Worm (Caenorhabditis elegans) whole organism, late embryonic: ENCODE results near the gene dpm-3.

Experiments
- C08G9.2 ChIP-seq: sonication (generic microtip); optimal IDR thresholded peaks from 2 replicates; lab custom pipeline; 2016; ENCODE audit warnings: mild to moderate bottlenecking, missing genetic modification characterization, moderate library complexity, missing compliant biosample characterization
- C38D4.7 ChIP-seq: fragments of 200-800 bp; sonication (Bioruptor generic); optimal IDR thresholded peaks from 2 replicates; lab custom pipeline; 2018; ENCODE audit warnings: mild to moderate bottlenecking, missing genetic modification characterization, moderate library complexity, missing compliant biosample characterization
- F13H6.1 ChIP-seq: sonication (generic microtip); optimal IDR thresholded peaks from 2 replicates; lab custom pipeline; 2016; ENCODE audit warnings: missing genetic modification characterization, missing compliant biosample characterization
- K02D7.2 ChIP-seq: sonication (generic microtip); optimal IDR thresholded peaks from 2 replicates; lab custom pipeline; 2017; ENCODE audit warnings: mild to moderate bottlenecking, missing genetic modification characterization, missing compliant biosample characterization
- T23F11.4 ChIP-seq: fragments of 200-800 bp; sonication (Bioruptor generic); optimal IDR thresholded peaks from 2 replicates; lab custom pipeline; 2018; ENCODE audit warnings: mild to moderate bottlenecking, missing genetic modification characterization, missing compliant biosample characterization
- Y22D7AL.16 ChIP-seq: sonication (generic microtip); optimal IDR thresholded peaks from 2 replicates; lab custom pipeline; 2016; ENCODE audit warnings: missing genetic modification characterization, missing compliant biosample characterization
- ceh-2 ChIP-seq: sonication (generic microtip); optimal IDR thresholded peaks from 2 replicates; lab custom pipeline; 2016; ENCODE audit warnings: missing genotype, missing genetic modification characterization, missing compliant biosample characterization
- ceh-22 ChIP-seq: sonication (generic microtip); optimal IDR thresholded peaks from 2 replicates; lab custom pipeline; 2017; ENCODE audit warnings: missing biosample characterization, missing genetic modification characterization
- ceh-24 ChIP-seq: sonication (generic microtip); optimal IDR thresholded peaks from 2 replicates; lab custom pipeline; 2016; ENCODE audit warnings: mild to moderate bottlenecking, missing genetic modification characterization, missing compliant biosample characterization
- ceh-30 ChIP-seq: fragments of 150-350 bp; optimal IDR thresholded peaks from 2 replicates; lab custom pipeline; 2014; ENCODE audit warnings: missing biosample characterization, missing genetic modification characterization
- ceh-31 ChIP-seq: sonication (generic microtip); optimal IDR thresholded peaks from 2 replicates; lab custom pipeline; 2016; ENCODE audit warnings: missing genetic modification characterization, missing compliant biosample characterization
- ceh-45 ChIP-seq: fragments of 200-800 bp; sonication (Bioruptor generic); IDR thresholded peaks from 2 replicates; pipeline ENCODE4 v1.3.6; 2022; ENCODE audit warnings: missing genetic modification reagents, missing genetic modification characterization, missing compliant biosample characterization
- ceh-48 ChIP-seq: sonication (generic microtip); optimal IDR thresholded peaks from 2 replicates; lab custom pipeline; 2016; ENCODE audit warnings: missing genetic modification characterization, inconsistent platforms, missing compliant biosample characterization
- ceh-6 ChIP-seq: fragments of 200-800 bp; sonication (Bioruptor generic); optimal IDR thresholded peaks from 2 replicates; lab custom pipeline; 2018; ENCODE audit warnings: mild to moderate bottlenecking, missing genetic modification characterization, missing compliant biosample characterization
- ceh-9 ChIP-seq: sonication (generic microtip); optimal IDR thresholded peaks from 2 replicates; lab custom pipeline; 2016; ENCODE audit warnings: mild to moderate bottlenecking, missing genetic modification characterization, inconsistent platforms, missing compliant biosample characterization
- dve-1 ChIP-seq: sonication (generic microtip); optimal IDR thresholded peaks from 2 replicates; lab custom pipeline; 2017; ENCODE audit warnings: antibody characterized with exemption, mild to moderate bottlenecking, missing genetic modification characterization, missing compliant biosample characterization
- elt-2 ChIP-seq: sonication (generic microtip); optimal IDR thresholded peaks from 2 replicates; lab custom pipeline; 2016; ENCODE audit warnings: missing genetic modification reagents, missing genetic modification characterization, missing compliant biosample characterization
- eyg-1 ChIP-seq: sonication (generic microtip); optimal IDR thresholded peaks from 2 replicates; lab custom pipeline; 2016; ENCODE audit warnings: missing genotype, missing genetic modification characterization, missing compliant biosample characterization
- fkh-10 ChIP-seq: fragments of 150-350 bp; optimal IDR thresholded peaks from 2 replicates; lab custom pipeline; 2014; ENCODE audit warnings: missing biosample characterization, missing genetic modification reagents, missing genetic modification characterization
- fkh-6 ChIP-seq: sonication (generic microtip); optimal IDR thresholded peaks from 2 replicates; lab custom pipeline; 2016; ENCODE audit warnings: missing genetic modification characterization, missing compliant biosample characterization
- gmeb-2 ChIP-seq: sonication (generic microtip); optimal IDR thresholded peaks from 2 replicates; lab custom pipeline; 2016; ENCODE audit warnings: missing genetic modification characterization, inconsistent platforms, missing compliant biosample characterization
- hlh-13 ChIP-seq: fragments of 200-800 bp; sonication (Bioruptor generic); optimal IDR thresholded peaks from 2 replicates; lab custom pipeline; 2018; ENCODE audit warnings: mild to moderate bottlenecking, missing genetic modification characterization, missing compliant biosample characterization
- hlh-6 ChIP-seq: sonication (generic microtip); optimal IDR thresholded peaks from 2 replicates; lab custom pipeline; 2016; ENCODE audit warnings: missing genotype, missing genetic modification characterization, missing compliant biosample characterization
- hlh-8 ChIP-seq: sonication (generic microtip); optimal IDR thresholded peaks from 2 replicates; lab custom pipeline; 2016; ENCODE audit warnings: missing genotype, missing genetic modification characterization, missing compliant biosample characterization
- madf-2 ChIP-seq: sonication (generic microtip); optimal IDR thresholded peaks from 2 replicates; lab custom pipeline; 2017; ENCODE audit warnings: missing genetic modification characterization, missing compliant biosample characterization
- mec-3 ChIP-seq: sonication (generic microtip); optimal IDR thresholded peaks from 2 replicates; lab custom pipeline; 2016; ENCODE audit warnings: borderline replicate concordance, missing genetic modification characterization, missing compliant biosample characterization
- nfya-1 ChIP-seq: sonication (generic microtip); optimal IDR thresholded peaks from 2 replicates; lab custom pipeline; 2017; ENCODE audit warnings: missing genetic modification characterization, mild to moderate bottlenecking, missing compliant biosample characterization, antibody characterized with exemption, moderate library complexity
- nhr-232 ChIP-seq: sonication (generic microtip); optimal IDR thresholded peaks from 2 replicates; lab custom pipeline; 2016; ENCODE audit warnings: missing genetic modification characterization, missing compliant biosample characterization
- npax-4 ChIP-seq: sonication (generic microtip); optimal IDR thresholded peaks from 2 replicates; lab custom pipeline; 2016; ENCODE audit warnings: missing genetic modification characterization, missing compliant biosample characterization
- odd-2 ChIP-seq: sonication (generic microtip); optimal IDR thresholded peaks from 2 replicates; lab custom pipeline; 2017; ENCODE audit warnings: antibody characterized with exemption, mild to moderate bottlenecking, missing genetic modification characterization, missing compliant biosample characterization
- pax-1 ChIP-seq: fragments of 150-350 bp; optimal IDR thresholded peaks from 2 replicates; lab custom pipeline; 2014; ENCODE audit warnings: missing biosample characterization, missing genetic modification characterization
- pha-2 ChIP-seq: sonication (generic microtip); optimal IDR thresholded peaks from 2 replicates; lab custom pipeline; 2017; ENCODE audit warnings: mild to moderate bottlenecking, missing genetic modification characterization, missing compliant biosample characterization
- pros-1 ChIP-seq: fragments of 150-350 bp; optimal IDR thresholded peaks from 2 replicates; lab custom pipeline; 2014; ENCODE audit warnings: missing biosample characterization, missing genetic modification reagents, missing genetic modification characterization
- ref-2 ChIP-seq: sonication (generic microtip); optimal IDR thresholded peaks from 2 replicates; lab custom pipeline; 2016; ENCODE audit warnings: missing genetic modification characterization, missing compliant biosample characterization
- rnt-1 ChIP-seq: sonication (generic microtip); optimal IDR thresholded peaks from 2 replicates; lab custom pipeline; 2016; ENCODE audit warnings: missing genetic modification characterization, missing compliant biosample characterization
- sdc-2 ChIP-seq: sonication (generic microtip); optimal IDR thresholded peaks from 2 replicates; lab custom pipeline; 2016; ENCODE audit warnings: missing genotype, missing genetic modification characterization, missing compliant biosample characterization
- sox-2 ChIP-seq: fragments of 200-800 bp; sonication (Bioruptor generic); IDR thresholded peaks from 2 replicates; pipeline ENCODE4 v1.3.6; 2022; ENCODE audit warnings: missing genetic modification reagents, missing genetic modification characterization, missing compliant biosample characterization
- syd-9 ChIP-seq: sonication (generic microtip); optimal IDR thresholded peaks from 2 replicates; lab custom pipeline; 2016; ENCODE audit warnings: mild to moderate bottlenecking, missing genetic modification characterization, moderate library complexity, missing compliant biosample characterization
- tbx-2 ChIP-seq: sonication (generic microtip); optimal IDR thresholded peaks from 2 replicates; lab custom pipeline; 2016; ENCODE audit warnings: missing genetic modification characterization, missing compliant biosample characterization
- tbx-7 ChIP-seq: sonication (generic microtip); optimal IDR thresholded peaks from 2 replicates; lab custom pipeline; 2016; ENCODE audit warnings: missing genotype, missing genetic modification characterization, missing compliant biosample characterization
- unc-42 ChIP-seq: sonication (generic microtip); optimal IDR thresholded peaks from 2 replicates; lab custom pipeline; 2016; ENCODE audit warnings: missing genotype, missing genetic modification characterization, missing compliant biosample characterization
- ztf-16 ChIP-seq: sonication (generic microtip); optimal IDR thresholded peaks from 2 replicates; lab custom pipeline; 2017; ENCODE audit warnings: missing genetic modification characterization, missing compliant biosample characterization

The dpm-3 gene

DNA sequence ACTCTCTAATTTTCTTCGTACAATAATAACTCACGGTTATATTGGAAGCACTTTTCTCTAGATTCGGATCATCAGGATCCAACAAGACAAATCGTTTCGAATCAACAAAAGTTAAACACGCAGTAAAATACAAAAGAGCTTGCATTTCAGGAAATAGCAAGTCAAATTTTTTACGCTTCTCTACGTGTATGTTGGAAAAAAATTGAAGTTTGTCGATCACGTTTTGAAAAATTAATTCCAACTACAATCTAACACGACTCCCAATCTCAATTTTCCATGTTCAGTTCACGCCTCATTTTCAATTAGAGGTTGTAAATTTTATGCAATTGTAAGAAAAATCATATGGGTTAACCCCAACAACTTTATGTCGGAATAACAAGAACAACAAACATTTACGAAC is 1.4 kb upstream of the dpm-3 start, which contains the start of gene spe-45:
spe-45 (minus strand) TSS at position 145 of the 400 bp plus-strand sequence.
- TF ChIP-seq gmeb-2 (tag; lab: Kevin White, UChicago) (no peak), ceh-45 (GFP tag; lab: Robert Waterston, UW) (no peak), syd-9 (no peak), unc-42 (tag; lab: Kevin White, UChicago) (no peak), tbx-7 (tag; lab: Kevin White, UChicago) (no peak), ceh-9 (tag; lab: Kevin White, UChicago) (no peak), nhr-232 (no peak), K02D7.2 (no peak), ceh-2 (tag; lab: Kevin White, UChicago) (no peak), hlh-6 (no peak), rnt-1 (tag; lab: Kevin White, UChicago) (no peak), ceh-30 (tag; lab: Kevin White, UChicago) (no peak), tbx-2 (tag; lab: Kevin White, UChicago) (no peak)

- TF ChIP-seq fkh-6 (tag; lab: Kevin White, UChicago), result no peak
- no peak for TF ChIP-seq Y22D7AL.16 (tag; lab: Kevin White, UChicago)
- peak; percentile 20 for TF ChIP-seq nfya-1 (tag; lab: Kevin White, UChicago)
- TF ChIP-seq ceh-31 (tag; lab: Kevin White, UChicago), result peak; percentile 19
- TF ChIP-seq ref-2 (tag; lab: Kevin White, UChicago), result peak; percentile 54
Observed at ce11 chrIV:12396645-12397258, 5.4 kb downstream of the dpm-3 start.

- no peak for TF ChIP-seq ceh-6 (GFP tag; lab: Kevin White, UChicago)
Observed at ce11 chrIV:12398437-12398836, 7.0 kb downstream of the dpm-3 start, which contains the start of gene acs-20. TSS of gene acs-20 (minus strand) at chrIV:12398706.

DNA sequence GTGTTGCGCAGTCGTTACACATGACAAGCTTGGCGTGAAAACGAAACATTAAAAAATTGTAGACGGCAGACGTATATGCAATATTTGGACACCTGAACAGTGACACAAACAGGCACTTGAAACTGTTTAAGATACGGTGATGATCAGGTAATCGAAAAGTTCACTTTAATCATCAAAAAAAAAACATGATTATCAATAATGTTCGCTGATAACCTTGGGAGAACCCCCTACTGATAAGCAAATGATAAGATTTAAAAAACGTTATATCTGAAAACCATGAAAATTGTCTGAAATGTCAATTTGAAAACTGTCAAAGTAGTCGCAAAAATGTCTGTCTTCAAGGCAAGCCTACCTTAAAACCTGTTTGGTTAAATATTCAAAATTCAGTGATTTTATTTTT is 8.6 kb downstream of the dpm-3 start:
- TF ChIP-seq elt-2 (tag; lab: Kevin White, UChicago), result peak; percentile 96
- TF ChIP-seq ceh-22 (tag; lab: Kevin White, UChicago), result no peak

ce11 chrIV:12403440-12403839 is 12.1 kb downstream of the dpm-3 start:
- TF ChIP-seq elt-2 (tag; lab: Kevin White, UChicago) (no peak), unc-42 (tag; lab: Kevin White, UChicago) (no peak), npax-4 (no peak), C38D4.7 (no peak), hlh-6 (no peak), sox-2 (GFP tag; lab: Robert Waterston, UW) (no peak)
- TF ChIP-seq, all 69 proteins: peak for 0

ce11 chrIV:12404137-12404536 is 12.8 kb downstream of the dpm-3 start, which contains the start of gene gex-3:
TSS of gene gex-3 (plus strand) at chrIV:12404431.
- TF ChIP-seq syd-9 (no peak), F13H6.1 (no peak), mec-3 (tag; lab: Kevin White, UChicago) (no peak), hlh-13 (GFP tag; lab: Kevin White, UChicago) (no peak), ceh-30 (tag; lab: Kevin White, UChicago) (no peak), C08G9.2 (no peak), ceh-9 (tag; lab: Kevin White, UChicago) (no peak), hlh-8 (no peak), ceh-48 (tag; lab: Kevin White, UChicago) (no peak), fkh-10 (no peak), pax-1 (tag; lab: Kevin White, UChicago) (no peak), pha-2 (tag; lab: Kevin White, UChicago) (no peak), C38D4.7 (no peak), ceh-2 (tag; lab: Kevin White, UChicago) (peak; percentile 33), ztf-16 (tag; lab: Kevin White, UChicago) (no peak), ceh-24 (tag; lab: Kevin White, UChicago) (no peak), dve-1 (tag; lab: Kevin White, UChicago) (no peak), sdc-2 (tag; lab: Kevin White, UChicago) (no peak), ceh-22 (tag; lab: Kevin White, UChicago) (no peak), madf-2 (no peak), T23F11.4 (no peak), ref-2 (tag; lab: Kevin White, UChicago) (peak; percentile 32), ceh-31 (tag; lab: Kevin White, UChicago) (peak; percentile 81), odd-2 (tag; lab: Kevin White, UChicago) (no peak), eyg-1 (tag; lab: Kevin White, UChicago) (no peak), pros-1 (tag; lab: Kevin White, UChicago) (no peak)
